Fruit fly (Drosophila melanogaster) whole organism, embryonic: ENCODE measurements around the gene CheA29a.

Source experiments
- Ada2b ChIP-seq: fragments of 200-800 bp; sonication (Bioruptor generic); IDR thresholded peaks from 2 replicates; pipeline ENCODE4 v1.3.6; 2022; ENCODE audit warnings: missing biosample characterization, missing genetic modification characterization
- BEAF-32 ChIP-seq: fragments of 200-800 bp; sonication (Bioruptor generic); optimal IDR thresholded peaks from 3 replicates; lab custom pipeline; 2017; ENCODE audit warnings: missing biosample characterization, missing genetic modification characterization, mild to moderate bottlenecking, moderate library complexity, missing genetic modification reagents
- C15 ChIP-seq: fragments of 200-800 bp; sonication (Bioruptor generic); IDR thresholded peaks from 3 replicates; pipeline ENCODE4 v1.3.6; 2022; ENCODE audit warnings: missing biosample characterization, missing genetic modification characterization
- CG10147 ChIP-seq: fragments of 200-800 bp; sonication (Bioruptor generic); optimal IDR thresholded peaks from 2 replicates; lab custom pipeline; 2019; ENCODE audit warnings: missing biosample characterization, mild to moderate bottlenecking, missing genetic modification characterization, moderate library complexity
- CG10274 ChIP-seq: fragments of 200-800 bp; sonication (Bioruptor generic); optimal IDR thresholded peaks from 3 replicates; lab custom pipeline; 2017; ENCODE audit warnings: missing biosample characterization, mild to moderate bottlenecking, missing genetic modification characterization
- CG11696 ChIP-seq: fragments of 200-800 bp; sonication (Bioruptor generic); IDR thresholded peaks from 2 replicates; pipeline ENCODE4 v1.3.6; 2022; ENCODE audit warnings: missing biosample characterization, missing genetic modification characterization
- CG14710 ChIP-seq: fragments of 200-800 bp; sonication (Bioruptor generic); optimal IDR thresholded peaks from 3 replicates; lab custom pipeline; 2019; ENCODE audit warnings: missing biosample characterization, mild to moderate bottlenecking, missing genetic modification characterization, moderate library complexity
- CG15011 ChIP-seq: fragments of 200-800 bp; sonication (Bioruptor generic); optimal IDR thresholded peaks from 3 replicates; lab custom pipeline; 2018; ENCODE audit warnings: missing biosample characterization, mild to moderate bottlenecking, missing genetic modification characterization
- CG1603 ChIP-seq: fragments of 200-800 bp; sonication (Bioruptor generic); optimal IDR thresholded peaks from 2 replicates; lab custom pipeline; 2019; ENCODE audit warnings: missing biosample characterization, mild to moderate bottlenecking, missing genetic modification characterization, moderate library complexity
- CG1832 ChIP-seq: fragments of 200-800 bp; sonication (Bioruptor generic); optimal IDR thresholded peaks from 2 replicates; lab custom pipeline; 2017; ENCODE audit warnings: missing biosample characterization, mild to moderate bottlenecking, missing genetic modification characterization, inconsistent platforms
- CG18764 ChIP-seq: fragments of 200-800 bp; sonication (Bioruptor generic); optimal IDR thresholded peaks from 3 replicates; lab custom pipeline; 2016; ENCODE audit warnings: missing biosample characterization, missing genetic modification characterization
- CG4854 ChIP-seq: fragments of 200-800 bp; sonication (Bioruptor generic); optimal IDR thresholded peaks from 2 replicates; lab custom pipeline; 2016; ENCODE audit warnings: missing biosample characterization, missing genetic modification characterization, inconsistent platforms
- CG6765 ChIP-seq: fragments of 200-800 bp; sonication (Bioruptor generic); optimal IDR thresholded peaks from 3 replicates; lab custom pipeline; 2017; ENCODE audit warnings: missing biosample characterization, mild to moderate bottlenecking, missing genetic modification characterization
- CG8089 ChIP-seq: fragments of 200-800 bp; sonication (Bioruptor generic); optimal IDR thresholded peaks from 3 replicates; lab custom pipeline; 2016; ENCODE audit warnings: missing biosample characterization, missing genetic modification characterization
- CG9876 ChIP-seq: fragments of 200-800 bp; sonication (Bioruptor generic); optimal IDR thresholded peaks from 2 replicates; lab custom pipeline; 2016; ENCODE audit warnings: missing biosample characterization, missing genetic modification characterization
- D19A ChIP-seq: fragments of 200-800 bp; optimal IDR thresholded peaks from 3 replicates; lab custom pipeline; 2019; ENCODE audit warnings: missing biosample characterization, mild to moderate bottlenecking, missing genetic modification characterization, moderate library complexity
- Deaf1 ChIP-seq: fragments of 200-800 bp; optimal IDR thresholded peaks from 3 replicates; lab custom pipeline; 2019; ENCODE audit warnings: missing biosample characterization, mild to moderate bottlenecking, missing genetic modification characterization, moderate library complexity
- ERR ChIP-seq: fragments of 200-800 bp; sonication (Bioruptor generic); optimal IDR thresholded peaks from 2 replicates; lab custom pipeline; 2016; ENCODE audit warnings: missing biosample characterization, missing genetic modification characterization
- Fer3 ChIP-seq: fragments of 200-800 bp; sonication (Bioruptor generic); optimal IDR thresholded peaks from 2 replicates; lab custom pipeline; 2018; ENCODE audit warnings: missing biosample characterization, mild to moderate bottlenecking, missing genetic modification characterization, moderate library complexity
- Gsc ChIP-seq: fragments of 200-800 bp; sonication (Bioruptor generic); IDR thresholded peaks from 2 replicates; pipeline ENCODE4 v1.3.6; 2022; ENCODE audit warnings: missing biosample characterization, missing genetic modification characterization
- Mes4 ChIP-seq: fragments of 200-800 bp; sonication (Bioruptor generic); optimal IDR thresholded peaks from 2 replicates; lab custom pipeline; 2016; ENCODE audit warnings: missing biosample characterization, missing genetic modification characterization
- Opbp ChIP-seq: fragments of 200-800 bp; sonication (Bioruptor generic); IDR thresholded peaks from 3 replicates; pipeline ENCODE4 v1.3.6; 2022; ENCODE audit warnings: missing biosample characterization, missing genetic modification characterization; ENCODE audit not compliant: partially characterized antibody
- Side ChIP-seq: fragments of 200-800 bp; sonication (Bioruptor generic); optimal IDR thresholded peaks from 2 replicates; lab custom pipeline; 2016; ENCODE audit warnings: missing biosample characterization, missing genetic modification characterization
- TFAM ChIP-seq: fragments of 200-800 bp; sonication (Bioruptor generic); optimal IDR thresholded peaks from 2 replicates; lab custom pipeline; 2017; ENCODE audit warnings: missing biosample characterization, missing genetic modification characterization, inconsistent platforms
- Trl ChIP-seq, 3 experiments: fragments of >200 bp in 2 of 3; fragments of 200-800 bp in 1 of 3; sonication (Bioruptor generic) in 1 of 3; optimal IDR thresholded peaks; 2 replicates in 1 of 3; 3 replicates in 2 of 3; lab custom pipeline; 2016 to 2017; ENCODE audit warnings: missing biosample characterization in 1 of 3, missing genetic modification characterization in 1 of 3
- Xrp1 ChIP-seq: fragments of 200-800 bp; sonication (Bioruptor generic); IDR thresholded peaks from 2 replicates; pipeline ENCODE4 v1.3.6; 2022; ENCODE audit warnings: missing biosample characterization, missing genetic modification characterization
- YL-1 ChIP-seq: fragments of 200-800 bp; sonication (Bioruptor generic); optimal IDR thresholded peaks from 3 replicates; lab custom pipeline; 2017; ENCODE audit warnings: missing biosample characterization, mild to moderate bottlenecking, missing genetic modification characterization
- amos ChIP-seq: fragments of 200-800 bp; sonication (Bioruptor generic); IDR thresholded peaks from 2 replicates; pipeline ENCODE4 v1.3.6; 2022; ENCODE audit warnings: missing biosample characterization, missing genetic modification characterization; ENCODE audit not compliant: partially characterized antibody
- br ChIP-seq: fragments of >200 bp; optimal IDR thresholded peaks from 2 replicates; lab custom pipeline; 2017
- cad ChIP-seq: fragments of >200 bp; optimal IDR thresholded peaks from 2 replicates; lab custom pipeline; 2017; ENCODE audit warnings: missing biosample characterization, missing genetic modification characterization
- ci ChIP-seq: fragments of 200-800 bp; sonication (Bioruptor generic); IDR thresholded peaks from 3 replicates; pipeline ENCODE4 v1.3.6; 2022; ENCODE audit warnings: missing biosample characterization, missing genetic modification characterization
- crol ChIP-seq: fragments of 200-800 bp; sonication (Bioruptor generic); IDR thresholded peaks from 2 replicates; pipeline ENCODE4 v1.3.6; 2022; ENCODE audit warnings: missing biosample characterization, missing genetic modification characterization
- cwo ChIP-seq: fragments of 200-800 bp; sonication (Bioruptor generic); optimal IDR thresholded peaks from 3 replicates; lab custom pipeline; 2017; ENCODE audit warnings: missing biosample characterization, missing genetic modification characterization, mild to moderate bottlenecking, moderate library complexity, missing genetic modification reagents
- da ChIP-seq: fragments of 200-800 bp; sonication (Bioruptor generic); optimal IDR thresholded peaks from 2 replicates; lab custom pipeline; 2016; ENCODE audit warnings: missing biosample characterization, missing genetic modification characterization
- ftz-f1 ChIP-seq: fragments of 200-800 bp; sonication (Bioruptor generic); optimal IDR thresholded peaks from 2 replicates; lab custom pipeline; 2016; ENCODE audit warnings: missing biosample characterization, missing genetic modification characterization
- fu2 ChIP-seq: fragments of 200-800 bp; sonication (Bioruptor generic); optimal IDR thresholded peaks from 2 replicates; lab custom pipeline; 2016; ENCODE audit warnings: missing biosample characterization, missing genetic modification characterization
- jumu ChIP-seq: fragments of 200-800 bp; sonication (Bioruptor generic); optimal IDR thresholded peaks from 3 replicates; lab custom pipeline; 2016; ENCODE audit warnings: missing biosample characterization, missing genetic modification characterization
- lola ChIP-seq, 3 experiments: fragments of >200 bp in 2 of 3; fragments of 200-800 bp in 1 of 3; sonication (Bioruptor generic) in 1 of 3; optimal IDR thresholded peaks; 2 replicates each; lab custom pipeline; 2017 to 2019; ENCODE audit warnings: missing biosample characterization in 3 of 3, missing genetic modification characterization in 3 of 3, mild to moderate bottlenecking in 1 of 3, moderate library complexity in 1 of 3
- nmo ChIP-seq: fragments of 200-800 bp; sonication (Bioruptor generic); optimal IDR thresholded peaks from 2 replicates; lab custom pipeline; 2018; ENCODE audit warnings: missing biosample characterization, mild to moderate bottlenecking, missing genetic modification characterization, moderate library complexity
- peb ChIP-seq: fragments of 200-800 bp; sonication (Bioruptor generic); IDR thresholded peaks from 2 replicates; pipeline ENCODE4 v1.3.6; 2022; ENCODE audit warnings: missing biosample characterization, missing genetic modification characterization
- pita ChIP-seq: fragments of 200-800 bp; sonication (Bioruptor generic); optimal IDR thresholded peaks from 2 replicates; lab custom pipeline; 2017; ENCODE audit warnings: missing biosample characterization, mild to moderate bottlenecking, missing genetic modification characterization
- repo ChIP-seq: fragments of 200-800 bp; sonication (Bioruptor generic); optimal IDR thresholded peaks from 2 replicates; lab custom pipeline; 2016; ENCODE audit warnings: missing biosample characterization, missing genetic modification characterization
- salm ChIP-seq: fragments of 200-800 bp; sonication (Bioruptor generic); optimal IDR thresholded peaks from 2 replicates; lab custom pipeline; 2018; ENCODE audit warnings: missing biosample characterization, mild to moderate bottlenecking, missing genetic modification characterization
- sc ChIP-seq, 3 experiments: fragments of >200 bp in 2 of 3; fragments of 200-800 bp in 1 of 3; sonication (Bioruptor generic) in 1 of 3; optimal IDR thresholded peaks; 2 replicates in 2 of 3; 3 replicates in 1 of 3; lab custom pipeline; 2017; ENCODE audit warnings: mild to moderate bottlenecking in 1 of 3, missing biosample characterization in 1 of 3, missing genetic modification characterization in 1 of 3, missing genetic modification reagents in 1 of 3
- sens ChIP-seq: fragments of 200-800 bp; sonication (Bioruptor generic); peaks from one replicate; lab custom pipeline; 2016; ENCODE audit warnings: missing biosample characterization, missing genetic modification characterization
- seq ChIP-seq: fragments of 200-800 bp; sonication (Bioruptor generic); IDR thresholded peaks from 2 replicates; pipeline ENCODE4 v1.3.6; 2022; ENCODE audit warnings: missing biosample characterization, missing genetic modification characterization
- tna ChIP-seq: fragments of 200-800 bp; sonication (Bioruptor generic); IDR thresholded peaks from 2 replicates; pipeline ENCODE4 v1.3.6; 2022; ENCODE audit warnings: missing biosample characterization, missing genetic modification characterization; ENCODE audit not compliant: partially characterized antibody
- trh ChIP-seq: fragments of 200-800 bp; sonication (Bioruptor generic); optimal IDR thresholded peaks from 2 replicates; lab custom pipeline; 2016; ENCODE audit warnings: missing biosample characterization, missing genetic modification characterization
- wdn ChIP-seq: fragments of 200-800 bp; sonication (Bioruptor generic); IDR thresholded peaks from 2 replicates; pipeline ENCODE4 v1.3.6; 2022; ENCODE audit warnings: missing biosample characterization, missing genetic modification characterization
- z ChIP-seq: fragments of 200-800 bp; sonication (Bioruptor generic); IDR thresholded peaks from 3 replicates; pipeline ENCODE4 v1.3.6; 2022; ENCODE audit warnings: missing biosample characterization, missing genetic modification characterization

Gene CheA29a

dm6 chr2L:8464107-8464582 is 13.0 kb upstream of the CheA29a start, which contains the start of gene prg (continued):
- peak; percentile 38; the same call in 1 of the 2 replicates for TF ChIP-seq seq (GFP tag; lab: Robert Waterston, UW)
- TF ChIP-seq z (GFP tag; lab: Robert Waterston, UW): no peak
- peak; percentile 65 for TF ChIP-seq Side (GFP tag; lab: Kevin White, UChicago)
- no peak for TF ChIP-seq cad (GFP tag; lab: Kevin White, UChicago)
- TF ChIP-seq Fer3 (tag; lab: Kevin White, UChicago): peak; percentile 66
- peak; percentile 96 for TF ChIP-seq Opbp (GFP tag; lab: Robert Waterston, UW)
- TF ChIP-seq BEAF-32 (GFP tag; lab: Kevin White, UChicago): peak; percentile 88
- peak; percentile 16 for TF ChIP-seq CG6765 (GFP tag; lab: Kevin White, UChicago)
- peak; percentile 34 for TF ChIP-seq Deaf1 (tag; lab: Kevin White, UChicago)
- TF ChIP-seq wdn (GFP tag; lab: Robert Waterston, UW): 0 out of 2 replicates have a peak, but pooled peaks have one; percentile 32
- no peak for TF ChIP-seq Trl (optimal IDR thresholded peaks at IDR 0.05; lab: Kevin White, UChicago)
- peak; percentile 74 for TF ChIP-seq Trl (GFP tag; optimal IDR thresholded peaks at IDR 0.05; lab: Kevin White, UChicago)
- TF ChIP-seq da (GFP tag; lab: Kevin White, UChicago): no peak
- peak; percentile 42 for TF ChIP-seq CG4854 (GFP tag; lab: Kevin White, UChicago)
- no peak for TF ChIP-seq ERR (GFP tag; lab: Kevin White, UChicago)
- TF ChIP-seq CG1603 (tag; lab: Kevin White, UChicago): peak; percentile 57
- TF ChIP-seq CG8089: peak; percentile 35
- peak; percentile 79 for TF ChIP-seq fu2 (GFP tag; lab: Kevin White, UChicago)
- peak; percentile 74 for TF ChIP-seq Xrp1 (GFP tag; lab: Robert Waterston, UW)
- TF ChIP-seq peb (GFP tag; lab: Robert Waterston, UW): no peak
- TF ChIP-seq nmo (GFP tag; lab: Kevin White, UChicago): peak; percentile 66
- peak; percentile 97 for TF ChIP-seq sens (GFP tag; lab: Kevin White, UChicago)
- no peak for TF ChIP-seq CG1832
- no peak for TF ChIP-seq trh (GFP tag; lab: Kevin White, UChicago)
- TF ChIP-seq crol (GFP tag; lab: Robert Waterston, UW): no peak
- TF ChIP-seq CG15011: peak; percentile 44
- TF ChIP-seq cwo (GFP tag; lab: Kevin White, UChicago): peak; percentile 50
- peak; percentile 67 for TF ChIP-seq D19A (tag; lab: Kevin White, UChicago)
- peak; percentile 67 for TF ChIP-seq Ada2b
- peak; percentile 38 for TF ChIP-seq repo (GFP tag; lab: Kevin White, UChicago)
- peak; percentile 16 for TF ChIP-seq CG18764 (GFP tag; lab: Kevin White, UChicago)
- TF ChIP-seq salm: no peak
- TF ChIP-seq TFAM: no peak
- peak; percentile 7 for TF ChIP-seq Mes4 (GFP tag; lab: Kevin White, UChicago)
- peak; percentile 78 for TF ChIP-seq YL-1 (GFP tag; lab: Kevin White, UChicago)
- no peak for TF ChIP-seq CG10274 (GFP tag; lab: Kevin White, UChicago)
- peak; percentile 71 for TF ChIP-seq jumu
- TF ChIP-seq Gsc: no peak
- no peak for TF ChIP-seq pita (GFP tag; lab: Kevin White, UChicago)
- TF ChIP-seq tna (GFP tag; lab: Robert Waterston, UW): peak; percentile 96
- no peak for TF ChIP-seq br (lab: Kevin White, UChicago)
- TF ChIP-seq ftz-f1 (GFP tag; lab: Kevin White, UChicago): no peak
- TF ChIP-seq sc (optimal IDR thresholded peaks at IDR 0.05; lab: Kevin White, UChicago): no peak
- peak; percentile 24 for TF ChIP-seq sc (GFP tag; optimal IDR thresholded peaks at IDR 0.05; lab: Kevin White, UChicago)
- peak; percentile 64; the same call in 2 of the 3 replicates for TF ChIP-seq ci (GFP tag; lab: Robert Waterston, UW)
- peak; percentile 94 for TF ChIP-seq amos
- peak in 1 of 3 experiments; percentile 54 for TF ChIP-seq lola (GFP tag; optimal IDR thresholded peaks at IDR 0.05; lab: Kevin White, UChicago)
- TF ChIP-seq CG11696 (GFP tag; lab: Robert Waterston, UW): peak; percentile 39; the same call in 1 of the 2 replicates
- TF ChIP-seq C15 (GFP tag; lab: Robert Waterston, UW): no peak
- TF ChIP-seq CG9876 (GFP tag; lab: Kevin White, UChicago): no peak
- TF ChIP-seq CG14710: peak; percentile 69
- peak; percentile 81 for TF ChIP-seq CG10147
